Fruit fly (Drosophila melanogaster): Measurements from ENCODE around the gene pb.
A peak's percentile ranks its signal among the peaks of the same experiment; 100 is the strongest.

pb gene

DNA sequence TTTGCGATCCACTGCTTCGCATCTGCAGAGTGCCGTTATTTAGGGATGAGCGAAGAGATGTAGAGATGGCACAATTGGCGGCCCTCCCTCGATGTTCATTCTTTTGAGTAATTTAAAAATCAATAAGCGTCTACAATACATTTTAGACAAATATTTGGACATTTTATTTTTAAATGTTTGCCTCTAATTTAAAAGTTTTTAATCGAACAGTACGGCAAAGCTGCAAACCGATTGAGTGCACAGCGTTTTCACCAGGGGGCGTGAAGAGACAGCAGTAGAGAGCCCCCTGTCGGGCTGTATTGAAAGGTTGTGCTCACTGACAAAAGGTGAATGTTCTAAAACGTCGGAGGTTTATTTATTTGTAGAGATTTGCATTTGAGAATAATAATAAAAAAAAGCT, 17.6 kb upstream of the pb start, which contains the start of gene bcd (continued):
- TF ChIP-seq CG32006 (GFP tag; optimal IDR thresholded peaks at IDR 0.05) (peak; percentile 49), Hr38 (GFP tag; optimal IDR thresholded peaks at IDR 0.05) (no peak), Eip93F (GFP tag; optimal IDR thresholded peaks at IDR 0.05) (no peak), pdm3 (GFP tag; optimal IDR thresholded peaks at IDR 0.05) (peak; percentile 70), CG8632 (GFP tag; optimal IDR thresholded peaks at IDR 0.05) (no peak), CG11294 (GFP tag; IDR thresholded peaks at IDR 0.05) (peak; percentile 25; the same call in 1 of the 2 replicates), CG11762 (GFP tag; optimal IDR thresholded peaks at IDR 0.05; ENCODE audit: insufficient read depth) (no peak), Hr4 (GFP tag; optimal IDR thresholded peaks at IDR 0.05) (peak; percentile 53)

DNA sequence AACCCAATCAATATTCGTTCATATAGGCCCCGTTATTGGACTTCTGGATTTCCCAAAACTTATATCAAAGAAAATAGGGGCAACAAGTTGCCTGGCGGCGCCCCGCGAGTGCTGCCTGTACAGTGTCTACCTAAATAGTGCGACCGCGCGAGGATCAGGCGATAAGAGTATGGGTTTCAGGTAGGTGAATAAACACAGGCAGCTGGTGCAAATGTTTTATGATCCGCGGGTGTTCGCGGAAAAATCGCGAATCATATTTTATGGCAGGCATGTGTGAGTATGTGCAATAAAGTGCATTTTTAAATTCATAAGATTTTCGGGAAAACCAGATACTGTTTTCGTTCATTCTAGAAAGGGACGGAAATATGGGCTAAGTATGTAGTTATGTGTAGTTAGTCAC, 13.6 kb upstream of the pb start:
- TF ChIP-seq dsx (GFP tag; optimal IDR thresholded peaks at IDR 0.05; ENCODE audit: poor library complexity, severe bottlenecking) (no peak), achi (GFP tag; optimal IDR thresholded peaks at IDR 0.05) (no peak), cyc (GFP tag; optimal IDR thresholded peaks at IDR 0.05) (no peak)

DNA sequence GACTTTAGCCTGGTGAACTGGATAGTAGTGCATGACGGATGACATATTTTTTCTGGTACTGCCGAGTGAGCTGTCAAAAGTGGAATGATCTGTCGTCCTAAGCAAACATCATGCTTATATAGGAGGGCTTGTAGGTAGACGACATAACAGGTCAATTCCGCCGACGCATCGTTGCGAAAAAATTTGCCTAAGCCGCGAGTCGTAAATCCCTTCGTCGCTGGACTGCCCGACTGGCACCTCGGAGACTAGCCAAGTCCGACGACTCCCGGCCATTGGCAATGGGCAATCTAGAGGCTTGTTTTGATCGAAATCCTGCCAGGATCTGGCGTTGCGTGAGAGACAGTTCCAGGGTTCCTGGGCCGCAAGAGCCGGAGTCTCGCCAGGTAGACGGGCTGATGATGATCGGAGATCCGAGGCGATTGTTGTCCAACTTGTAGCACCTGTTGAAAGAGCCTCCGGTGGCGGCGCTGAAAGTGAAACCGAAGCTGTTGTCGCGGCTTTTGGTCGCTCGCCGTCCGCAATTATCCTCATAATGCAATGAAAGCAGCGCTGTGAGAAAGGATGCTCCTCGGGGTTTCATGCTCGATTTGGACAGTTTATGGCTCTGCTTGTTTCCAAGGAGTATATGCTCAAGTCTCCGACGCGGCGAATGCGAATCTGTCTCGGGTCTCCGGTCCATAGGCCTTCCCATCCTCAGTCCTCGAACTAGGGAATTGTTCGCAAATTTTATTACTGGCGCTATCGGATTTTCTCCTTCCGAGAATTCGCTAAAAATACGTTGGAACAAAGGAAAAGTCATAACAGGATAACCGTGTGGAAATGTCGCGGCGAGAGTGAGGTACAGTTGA, 12.5 kb upstream of the pb start, which contains the start of gene zen:
TSS of gene zen (minus strand) at position 91 of the 848 bp plus-strand sequence.
- TF ChIP-seq Sox14 (GFP tag; optimal IDR thresholded peaks at IDR 0.05) = no peak
- no peak for TF ChIP-seq Hr39 (GFP tag; optimal IDR thresholded peaks at IDR 0.05)
- TF ChIP-seq CG8319 (GFP tag; optimal IDR thresholded peaks at IDR 0.05) = no peak
- no peak for TF ChIP-seq CG11902 (GFP tag; optimal IDR thresholded peaks at IDR 0.05)
- no peak for TF ChIP-seq CG6808 (GFP tag; optimal IDR thresholded peaks at IDR 0.05)
- TF ChIP-seq eg (GFP tag; IDR thresholded peaks at IDR 0.05) = no peak
- TF ChIP-seq Eip75B (GFP tag; optimal IDR thresholded peaks at IDR 0.05) = no peak
- no peak for TF ChIP-seq svp (GFP tag)
- TF ChIP-seq spab (GFP tag; optimal IDR thresholded peaks at IDR 0.05) = no peak
- no peak for TF ChIP-seq Blimp-1 (GFP tag; optimal IDR thresholded peaks at IDR 0.05)
- no peak for TF ChIP-seq CG8119 (GFP tag; IDR thresholded peaks at IDR 0.05)
- TF ChIP-seq achi (GFP tag; optimal IDR thresholded peaks at IDR 0.05) = no peak
- no peak for TF ChIP-seq CG8632 (GFP tag; optimal IDR thresholded peaks at IDR 0.05)
- no peak for TF ChIP-seq cyc (GFP tag; optimal IDR thresholded peaks at IDR 0.05)
- no peak for TF ChIP-seq CG9139 (GFP tag; optimal IDR thresholded peaks at IDR 0.05)
- TF ChIP-seq CG3919 (GFP tag; optimal IDR thresholded peaks at IDR 0.05) = no peak

DNA sequence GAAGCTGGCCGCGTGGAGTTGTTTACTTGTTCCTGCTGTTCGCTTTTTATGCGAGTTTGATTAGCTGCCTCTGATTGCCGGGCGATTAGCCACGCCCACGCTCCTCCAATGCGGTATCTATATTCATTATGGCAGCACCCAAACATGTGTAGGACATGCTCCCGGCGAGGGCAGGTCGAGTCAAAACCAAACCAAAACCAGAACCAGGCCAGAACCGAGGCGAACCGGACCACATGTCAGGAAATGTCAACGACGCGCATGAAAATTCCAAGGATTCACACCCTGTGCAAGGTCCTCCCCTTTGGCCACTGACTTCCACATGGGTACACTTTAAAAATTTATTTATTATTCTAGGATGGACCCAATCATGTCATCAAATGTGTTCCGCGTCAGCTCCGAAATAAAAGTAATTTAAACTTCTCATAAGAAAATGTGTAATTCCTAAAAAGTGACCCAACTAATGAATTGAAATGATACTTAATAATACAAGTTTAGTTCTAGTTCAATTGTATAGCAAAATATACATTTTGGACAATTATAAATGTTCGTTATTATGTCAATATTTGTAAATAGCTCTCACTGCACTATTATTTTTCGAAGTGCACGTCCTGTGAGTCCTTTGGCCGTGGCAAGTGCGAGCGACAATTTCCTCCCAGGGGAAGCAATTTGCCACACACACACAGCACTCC, 9.7 kb upstream of the pb start:
- no peak for TF ChIP-seq salr (GFP tag; optimal IDR thresholded peaks at IDR 0.05)
- no peak for TF ChIP-seq CG32006 (GFP tag; optimal IDR thresholded peaks at IDR 0.05)
- no peak for TF ChIP-seq Hr38 (GFP tag; optimal IDR thresholded peaks at IDR 0.05)
- no peak for TF ChIP-seq Sox15 (GFP tag; optimal IDR thresholded peaks at IDR 0.05)
- no peak for TF ChIP-seq Eip75B (GFP tag; optimal IDR thresholded peaks at IDR 0.05)
- no peak for TF ChIP-seq CG11762 (GFP tag; optimal IDR thresholded peaks at IDR 0.05; ENCODE audit: insufficient read depth)
- no peak for TF ChIP-seq CG31627 (GFP tag; optimal IDR thresholded peaks at IDR 0.05)
- no peak for TF ChIP-seq CG6792 (GFP tag; optimal IDR thresholded peaks at IDR 0.05)
- TF ChIP-seq CG3919 (GFP tag; optimal IDR thresholded peaks at IDR 0.05) = no peak

DNA sequence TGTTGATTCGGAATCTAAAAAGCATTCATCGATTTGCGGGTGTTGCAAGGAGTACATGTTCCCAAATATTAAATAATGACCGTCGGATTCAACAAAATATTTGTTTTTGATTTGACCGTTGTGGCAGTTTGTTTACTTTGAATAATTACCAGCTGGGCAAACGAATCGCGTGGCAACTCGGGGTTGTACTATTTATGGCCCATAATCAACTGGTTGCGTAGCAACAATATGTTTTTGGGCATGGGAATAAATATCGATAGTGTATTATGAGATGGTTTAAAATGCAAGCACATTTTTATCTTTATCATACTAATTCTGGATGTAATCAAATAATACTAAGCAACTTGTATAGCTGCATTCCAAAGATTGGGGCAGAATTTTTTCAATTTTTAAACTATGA, 6.0 kb upstream of the pb start, which contains the start of gene CG34297:
TSS of gene CG34297 (minus strand) at position 101 of the 400 bp plus-strand sequence.
- TF ChIP-seq Eip75B (GFP tag; optimal IDR thresholded peaks at IDR 0.05) = no peak
- peak; percentile 42 for TF ChIP-seq svp (GFP tag)

DNA sequence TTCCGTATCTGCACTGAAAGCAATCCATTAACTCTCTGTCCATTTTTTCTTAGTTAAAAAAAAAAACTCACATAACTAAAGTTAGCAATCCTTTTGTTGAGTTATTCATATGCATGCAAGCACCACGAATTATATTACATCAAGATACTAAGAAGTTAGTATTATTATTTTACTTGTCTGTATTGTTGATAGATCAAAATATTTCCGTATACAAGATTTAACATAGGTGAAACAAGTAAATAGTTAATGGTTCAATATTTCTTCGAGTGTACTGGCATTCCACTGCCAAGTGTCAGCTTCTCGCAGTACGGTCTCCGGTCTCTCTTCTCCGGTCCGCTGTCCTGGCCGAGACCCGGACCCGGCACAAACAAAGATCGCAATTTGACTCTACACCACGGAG, 4.3 kb upstream of the pb start:
- no peak for TF ChIP-seq salr (GFP tag; optimal IDR thresholded peaks at IDR 0.05)
- no peak for TF ChIP-seq Eip78C (GFP tag)
- no peak for TF ChIP-seq vri (GFP tag; optimal IDR thresholded peaks at IDR 0.05)
- TF ChIP-seq Sox15 (GFP tag; optimal IDR thresholded peaks at IDR 0.05) = no peak
- no peak for TF ChIP-seq CG31627 (GFP tag; optimal IDR thresholded peaks at IDR 0.05)
- no peak for TF ChIP-seq CG6792 (GFP tag; optimal IDR thresholded peaks at IDR 0.05)
- TF ChIP-seq Met (GFP tag; optimal IDR thresholded peaks at IDR 0.05) = no peak
- TF ChIP-seq Smox (GFP tag; optimal IDR thresholded peaks at IDR 0.05) = no peak
- TF ChIP-seq CG4318 (GFP tag; optimal IDR thresholded peaks at IDR 0.05) = no peak
- no peak for TF ChIP-seq dac (GFP tag; optimal IDR thresholded peaks at IDR 0.05)
- no peak for TF ChIP-seq CG3032 (tag; optimal IDR thresholded peaks at IDR 0.05)
- no peak for TF ChIP-seq CG6276 (GFP tag; optimal IDR thresholded peaks at IDR 0.05)
